Worm (Caenorhabditis elegans) whole organism, mixed stage, embryonic: ENCODE results near the gene B0024.3.

Source experiments
- ceh-43 ChIP-seq: fragments of 200-800 bp; sonication (Bioruptor generic); optimal IDR thresholded peaks from 2 replicates; lab custom pipeline; 2018; ENCODE audit warnings: mild to moderate bottlenecking, missing genetic modification characterization, moderate library complexity, missing compliant biosample characterization
- ces-1 ChIP-seq: fragments of 150-350 bp; optimal IDR thresholded peaks from 2 replicates; lab custom pipeline; 2014; ENCODE audit warnings: missing biosample characterization, missing genetic modification reagents, missing genetic modification characterization
- lsy-2 ChIP-seq: fragments of 150-350 bp; optimal IDR thresholded peaks from 2 replicates; lab custom pipeline; 2014; ENCODE audit warnings: missing biosample characterization, missing genetic modification characterization
- mab-5 ChIP-seq: fragments of 150-350 bp; optimal IDR thresholded peaks from 2 replicates; lab custom pipeline; 2014; ENCODE audit warnings: missing biosample characterization, missing genetic modification characterization
- nhr-12 ChIP-seq: fragments of 150-350 bp; optimal IDR thresholded peaks from 2 replicates; lab custom pipeline; 2014; ENCODE audit warnings: missing biosample characterization, missing genetic modification characterization
- nhr-76 ChIP-seq: sonication (generic microtip); optimal IDR thresholded peaks from 2 replicates; lab custom pipeline; 2017; ENCODE audit warnings: missing biosample characterization, missing genetic modification characterization
- unc-39 ChIP-seq: fragments of 150-350 bp; optimal IDR thresholded peaks from 2 replicates; lab custom pipeline; 2014; ENCODE audit warnings: missing biosample characterization, missing genetic modification characterization
- ztf-11 ChIP-seq: fragments of 150-350 bp; optimal IDR thresholded peaks from 2 replicates; lab custom pipeline; 2014; ENCODE audit warnings: missing biosample characterization, missing genetic modification characterization

ce11 chrV:10276038-10276437, 11.3 kb upstream of the B0024.3 start:
- TF ChIP-seq ztf-11 (tag; lab: Kevin White, UChicago) (no peak), nhr-12 (tag; lab: Kevin White, UChicago) (no peak), lsy-2 (tag; lab: Kevin White, UChicago) (no peak), ces-1 (GFP tag; lab: Kevin White, UChicago) (no peak), unc-39 (tag; lab: Kevin White, UChicago) (no peak), nhr-76 (tag; lab: Kevin White, UChicago) (no peak), mab-5 (no peak), ceh-43 (no peak)
